Worm (Caenorhabditis elegans) whole organism, young adult: ENCODE measurements around the gene nhr-175.

ENCODE experiments used
- C17E4.6 ChIP-seq: fragments of 200-800 bp; sonication (Bioruptor generic); IDR thresholded peaks from 2 replicates; pipeline ENCODE4 v1.3.6; 2022; ENCODE audit warnings: missing genetic modification reagents, missing genetic modification characterization, missing compliant biosample characterization
- D2030.7 ChIP-seq: fragments of 200-800 bp; sonication (Bioruptor generic); IDR thresholded peaks from 2 replicates; pipeline ENCODE4 v1.3.6; 2022; ENCODE audit warnings: missing genetic modification reagents, missing genetic modification characterization, missing compliant biosample characterization
- F10E7.11 ChIP-seq: sonication (generic microtip); optimal IDR thresholded peaks from 2 replicates; lab custom pipeline; 2017; ENCODE audit warnings: mild to moderate bottlenecking, missing genetic modification characterization, moderate library complexity, missing compliant biosample characterization
- F22D6.2 ChIP-seq: sonication (generic microtip); optimal IDR thresholded peaks from 2 replicates; lab custom pipeline; 2016; ENCODE audit warnings: mild to moderate bottlenecking, missing genetic modification characterization, missing compliant biosample characterization
- F37B4.10 ChIP-seq: fragments of 200-800 bp; sonication (Bioruptor generic); IDR thresholded peaks from 2 replicates; pipeline ENCODE4 v1.3.6; 2022; ENCODE audit warnings: missing genetic modification characterization, missing compliant biosample characterization
- F52B5.7 ChIP-seq: sonication (generic microtip); optimal IDR thresholded peaks from 2 replicates; lab custom pipeline; 2016; ENCODE audit warnings: mild to moderate bottlenecking, missing genetic modification characterization, missing compliant biosample characterization
- T26A5.8 ChIP-seq: sonication (generic microtip); optimal IDR thresholded peaks from 2 replicates; lab custom pipeline; 2016; ENCODE audit warnings: missing genetic modification characterization, missing compliant biosample characterization
- Y53G8AR.9 ChIP-seq: fragments of 200-800 bp; sonication (Bioruptor generic); conservative IDR thresholded peaks from 2 replicates; pipeline ENCODE4 v1.3.6; 2022; ENCODE audit warnings: missing genetic modification reagents, missing genetic modification characterization, missing compliant biosample characterization
- Y95B8A.8 ChIP-seq: fragments of 200-800 bp; sonication (Bioruptor generic); IDR thresholded peaks from 2 replicates; pipeline ENCODE4 v1.3.6; 2022; ENCODE audit warnings: missing genetic modification reagents, missing genetic modification characterization, missing compliant biosample characterization
- ama-1 ChIP-seq, 3 experiments: fragments of 150-350 bp in 1 of 3; sonication (generic microtip) in 2 of 3; optimal IDR thresholded peaks; 2 replicates each; lab custom pipeline; 2014 to 2018; ENCODE audit warnings: missing biosample characterization in 2 of 3, missing genetic modification characterization in 2 of 3, missing genetic modification reagents in 2 of 3
- attf-3 ChIP-seq: fragments of 200-800 bp; sonication (Bioruptor generic); conservative IDR thresholded peaks from 2 replicates; pipeline ENCODE4 v1.3.6; 2022; ENCODE audit warnings: missing genetic modification reagents, missing genetic modification characterization, missing compliant biosample characterization
- attf-6 ChIP-seq: fragments of 200-800 bp; sonication (Bioruptor generic); IDR thresholded peaks from 2 replicates; pipeline ENCODE4 v1.3.6; 2022; ENCODE audit warnings: missing genetic modification reagents, missing genetic modification characterization, missing compliant biosample characterization
- bed-1 ChIP-seq: fragments of 200-800 bp; sonication (Bioruptor generic); IDR thresholded peaks from 2 replicates; pipeline ENCODE4 v1.3.6; 2022; ENCODE audit warnings: missing genetic modification reagents, missing genetic modification characterization, missing compliant biosample characterization
- ccch-3 ChIP-seq: fragments of 200-800 bp; sonication (Bioruptor generic); optimal IDR thresholded peaks from 2 replicates; lab custom pipeline; 2018; ENCODE audit warnings: mild to moderate bottlenecking, missing genetic modification characterization, missing compliant biosample characterization
- cebp-2 ChIP-seq: fragments of 200-800 bp; sonication (Bioruptor generic); IDR thresholded peaks from 2 replicates; pipeline ENCODE4 v1.3.6; 2022; ENCODE audit warnings: missing genetic modification characterization, missing compliant biosample characterization
- ceh-27 ChIP-seq: fragments of 200-800 bp; sonication (Bioruptor generic); optimal IDR thresholded peaks from 2 replicates; lab custom pipeline; 2018; ENCODE audit warnings: mild to moderate bottlenecking, missing genetic modification characterization, moderate library complexity, missing compliant biosample characterization
- ceh-58 ChIP-seq: fragments of 200-800 bp; sonication (Bioruptor generic); IDR thresholded peaks from 2 replicates; pipeline ENCODE4 v1.3.6; 2022; ENCODE audit warnings: missing genetic modification characterization, missing compliant biosample characterization
- chd-7 ChIP-seq: sonication (generic microtip); optimal IDR thresholded peaks from 2 replicates; lab custom pipeline; 2016; ENCODE audit warnings: mild to moderate bottlenecking, missing genetic modification characterization, moderate library complexity, missing compliant biosample characterization
- dox-1 ChIP-seq: fragments of 200-800 bp; sonication (Bioruptor generic); IDR thresholded peaks from 2 replicates; pipeline ENCODE4 v1.3.6; 2022; ENCODE audit warnings: missing genetic modification reagents, missing genetic modification characterization, missing compliant biosample characterization
- dpff-1 ChIP-seq: sonication (generic microtip); optimal IDR thresholded peaks from 2 replicates; lab custom pipeline; 2017; ENCODE audit warnings: mild to moderate bottlenecking, missing genetic modification characterization, missing compliant biosample characterization
- egl-18 ChIP-seq: fragments of 200-800 bp; sonication (Bioruptor generic); IDR thresholded peaks from 2 replicates; pipeline ENCODE4 v1.3.6; 2022; ENCODE audit warnings: missing genetic modification reagents, missing genetic modification characterization, missing compliant biosample characterization
- ekl-4 ChIP-seq: fragments of 200-800 bp; sonication (Bioruptor generic); IDR thresholded peaks from 2 replicates; pipeline ENCODE4 v1.3.6; 2022; ENCODE audit warnings: missing genetic modification reagents, missing genetic modification characterization, missing compliant biosample characterization
- ets-4 ChIP-seq: fragments of 200-800 bp; sonication (Bioruptor generic); optimal IDR thresholded peaks from 2 replicates; lab custom pipeline; 2018; ENCODE audit warnings: mild to moderate bottlenecking, missing genetic modification characterization, missing compliant biosample characterization
- him-1 ChIP-seq: sonication (generic microtip); optimal IDR thresholded peaks from 2 replicates; lab custom pipeline; 2016; ENCODE audit warnings: missing genotype, missing genetic modification reagents, missing genetic modification characterization, missing compliant biosample characterization
- hlh-12 ChIP-seq: sonication (generic microtip); optimal IDR thresholded peaks from 2 replicates; lab custom pipeline; 2016; ENCODE audit warnings: missing genetic modification characterization, missing compliant biosample characterization
- hlh-26 ChIP-seq: fragments of 200-800 bp; sonication (Bioruptor generic); conservative IDR thresholded peaks from 2 replicates; pipeline ENCODE4 v1.3.6; 2022; ENCODE audit warnings: missing genetic modification reagents, missing genetic modification characterization, missing compliant biosample characterization
- hmg-20 ChIP-seq: fragments of 200-800 bp; sonication (Bioruptor generic); IDR thresholded peaks from 2 replicates; pipeline ENCODE4 v1.3.6; 2022; ENCODE audit warnings: missing genetic modification reagents, missing genetic modification characterization, missing compliant biosample characterization
- hsf-1 ChIP-seq: fragments of 200-800 bp; sonication (Bioruptor generic); IDR thresholded peaks from 2 replicates; pipeline ENCODE4 v1.3.6; 2022; ENCODE audit warnings: missing genetic modification reagents, missing genetic modification characterization, missing compliant biosample characterization
- lag-1 ChIP-seq: fragments of 200-800 bp; sonication (Bioruptor generic); IDR thresholded peaks from 2 replicates; pipeline ENCODE4 v1.3.6; 2022; ENCODE audit warnings: missing genetic modification reagents, missing genetic modification characterization, missing compliant biosample characterization
- let-607 ChIP-seq, 2 experiments: fragments of 200-800 bp in 1 of 2; sonication (Bioruptor generic) in 1 of 2; sonication (generic microtip) in 1 of 2; optimal IDR thresholded peaks; 2 replicates each; lab custom pipeline; 2016 to 2018; ENCODE audit warnings: mild to moderate bottlenecking in 2 of 2, missing compliant biosample characterization in 2 of 2, missing genetic modification characterization in 2 of 2, moderate library complexity in 2 of 2, missing genotype in 1 of 2
- lsl-1 ChIP-seq: fragments of 200-800 bp; sonication (Bioruptor generic); optimal IDR thresholded peaks from 2 replicates; lab custom pipeline; 2018; ENCODE audit warnings: mild to moderate bottlenecking, missing genetic modification characterization, moderate library complexity, missing compliant biosample characterization
- lsy-27 ChIP-seq: sonication (generic microtip); optimal IDR thresholded peaks from 2 replicates; lab custom pipeline; 2017; ENCODE audit warnings: missing genetic modification characterization, mild to moderate bottlenecking, missing compliant biosample characterization, antibody characterized with exemption, missing genotype, borderline replicate concordance; ENCODE audit not compliant: insufficient read depth
- madf-6 ChIP-seq: fragments of 200-800 bp; sonication (Bioruptor generic); IDR thresholded peaks from 2 replicates; pipeline ENCODE4 v1.3.6; 2022; ENCODE audit warnings: missing genetic modification reagents, missing genetic modification characterization, missing compliant biosample characterization
- mcd-1 ChIP-seq: fragments of 200-800 bp; sonication (Bioruptor generic); IDR thresholded peaks from 2 replicates; pipeline ENCODE4 v1.3.6; 2022; ENCODE audit warnings: missing genetic modification reagents, missing genetic modification characterization, missing compliant biosample characterization
- mes-4 ChIP-seq: sonication (generic microtip); optimal IDR thresholded peaks from 2 replicates; lab custom pipeline; 2016; ENCODE audit warnings: missing genotype, missing genetic modification characterization, missing compliant biosample characterization
- mxl-1 ChIP-seq: sonication (generic microtip); optimal IDR thresholded peaks from 2 replicates; lab custom pipeline; 2016; ENCODE audit warnings: missing genetic modification characterization, missing compliant biosample characterization
- nfya-2 ChIP-seq: fragments of 200-800 bp; sonication (Bioruptor generic); IDR thresholded peaks from 2 replicates; pipeline ENCODE4 v1.3.6; 2022; ENCODE audit warnings: missing genetic modification reagents, missing genetic modification characterization, missing compliant biosample characterization
- nhr-120 ChIP-seq: fragments of 200-800 bp; sonication (Bioruptor generic); IDR thresholded peaks from 2 replicates; pipeline ENCODE4 v1.3.6; 2022; ENCODE audit warnings: missing genetic modification characterization, missing compliant biosample characterization
- nhr-27 ChIP-seq: fragments of 200-800 bp; sonication (Bioruptor generic); optimal IDR thresholded peaks from 2 replicates; lab custom pipeline; 2018; ENCODE audit warnings: mild to moderate bottlenecking, missing genetic modification characterization, moderate library complexity, missing compliant biosample characterization
- pbrm-1 ChIP-seq: fragments of 200-800 bp; sonication (Bioruptor generic); IDR thresholded peaks from 2 replicates; pipeline ENCODE4 v1.3.6; 2022; ENCODE audit warnings: missing genetic modification reagents, missing genetic modification characterization, missing compliant biosample characterization
- sea-2 ChIP-seq: fragments of 200-800 bp; sonication (Bioruptor generic); IDR thresholded peaks from 2 replicates; pipeline ENCODE4 v1.3.6; 2022; ENCODE audit warnings: missing genetic modification characterization, missing compliant biosample characterization
- snpc-1.1 ChIP-seq: sonication (generic microtip); optimal IDR thresholded peaks from 2 replicates; lab custom pipeline; 2017; ENCODE audit warnings: missing genetic modification characterization, mild to moderate bottlenecking, missing compliant biosample characterization, antibody characterized with exemption, moderate library complexity, missing genotype, missing genetic modification reagents; ENCODE audit not compliant: insufficient read depth
- snpc-1.3 ChIP-seq: sonication (generic microtip); optimal IDR thresholded peaks from 2 replicates; lab custom pipeline; 2017; ENCODE audit warnings: missing genetic modification characterization, mild to moderate bottlenecking, missing compliant biosample characterization, antibody characterized with exemption, moderate library complexity, missing genotype, missing genetic modification reagents; ENCODE audit not compliant: insufficient read depth
- snpc-3.4 ChIP-seq: sonication (generic microtip); optimal IDR thresholded peaks from 2 replicates; lab custom pipeline; 2017; ENCODE audit warnings: missing genetic modification characterization, mild to moderate bottlenecking, missing compliant biosample characterization, antibody characterized with exemption, moderate library complexity, missing genotype, missing genetic modification reagents
- unc-62 ChIP-seq: fragments of 150-350 bp; optimal IDR thresholded peaks from 2 replicates; lab custom pipeline; 2014; ENCODE audit warnings: missing biosample characterization, missing genetic modification reagents, missing genetic modification characterization
- zfh-2 ChIP-seq: fragments of 200-800 bp; sonication (Bioruptor generic); conservative IDR thresholded peaks from 2 replicates; pipeline ENCODE4 v1.3.6; 2022; ENCODE audit warnings: missing genetic modification reagents, missing genetic modification characterization, missing compliant biosample characterization
- ztf-26 ChIP-seq: sonication (generic microtip); optimal IDR thresholded peaks from 2 replicates; lab custom pipeline; 2017; ENCODE audit warnings: missing genetic modification characterization, missing compliant biosample characterization
- ztf-28 ChIP-seq: fragments of 200-800 bp; sonication (Bioruptor generic); IDR thresholded peaks from 2 replicates; pipeline ENCODE4 v1.3.6; 2022; ENCODE audit warnings: missing genetic modification reagents, missing genetic modification characterization, missing compliant biosample characterization
- ztf-3 ChIP-seq: fragments of 200-800 bp; sonication (Bioruptor generic); optimal IDR thresholded peaks from 2 replicates; lab custom pipeline; 2018; ENCODE audit warnings: mild to moderate bottlenecking, missing genetic modification characterization, missing compliant biosample characterization

nhr-175 gene

ce11 chrV:13818824-13819408 lies 47.6 kb upstream of the nhr-175 start, which contains the start of gene sel-10 (continued):
- no peak; the same call in 1 of the 2 replicates for TF ChIP-seq dox-1 (GFP tag; lab: Robert Waterston, UW)
- TF ChIP-seq ama-1 (optimal IDR thresholded peaks at IDR 0.05; lab: Kevin White, UChicago), result no peak
- no peak for TF ChIP-seq ama-1 (GFP tag; optimal IDR thresholded peaks at IDR 0.05; lab: Kevin White, UChicago)
- 0 out of 2 replicates have a peak, but pooled peaks have one; percentile 20 for TF ChIP-seq attf-3
- TF ChIP-seq nhr-120 (GFP tag; lab: Robert Waterston, UW), result no peak
- TF ChIP-seq C17E4.6 (GFP tag; lab: Robert Waterston, UW), result no peak
- no peak for TF ChIP-seq hlh-12 (tag; lab: Kevin White, UChicago)
- TF ChIP-seq hsf-1, result no peak
- no peak for TF ChIP-seq bed-1
- no peak for TF ChIP-seq ekl-4 (GFP tag; lab: Robert Waterston, UW)
- TF ChIP-seq mcd-1, result peak; percentile 77
- no peak for TF ChIP-seq ztf-26 (tag; lab: Kevin White, UChicago)
- no peak for TF ChIP-seq hlh-26 (GFP tag; lab: Robert Waterston, UW)
- TF ChIP-seq Y95B8A.8 (GFP tag; lab: Robert Waterston, UW), result no peak
- TF ChIP-seq snpc-1.3 (tag; lab: Kevin White, UChicago), result no peak
- TF ChIP-seq hmg-20, result no peak; the same call in 1 of the 2 replicates
- TF ChIP-seq ztf-3 (GFP tag; lab: Kevin White, UChicago), result no peak
- TF ChIP-seq zfh-2, result no peak
- TF ChIP-seq mxl-1 (tag; lab: Kevin White, UChicago), result no peak
- TF ChIP-seq D2030.7 (GFP tag; lab: Robert Waterston, UW), result no peak
- TF ChIP-seq attf-6, result no peak
- no peak for TF ChIP-seq egl-18 (GFP tag; lab: Robert Waterston, UW)
- TF ChIP-seq madf-6 (GFP tag; lab: Robert Waterston, UW), result peak; percentile 71; the same call in 1 of the 2 replicates
- no peak for TF ChIP-seq F22D6.2 (tag; lab: Kevin White, UChicago)
- TF ChIP-seq let-607 (tag; optimal IDR thresholded peaks at IDR 0.05; lab: Kevin White, UChicago), result no peak
- TF ChIP-seq Y53G8AR.9 (GFP tag; lab: Robert Waterston, UW), result no peak
- TF ChIP-seq T26A5.8 (tag; lab: Kevin White, UChicago), result no peak
- no peak for TF ChIP-seq cebp-2
- TF ChIP-seq nhr-27 (tag; lab: Kevin White, UChicago), result no peak
- no peak for TF ChIP-seq lag-1 (GFP tag; lab: Robert Waterston, UW)
- TF ChIP-seq him-1 (tag; lab: Kevin White, UChicago), result no peak
- no peak for TF ChIP-seq lsy-27 (tag; lab: Kevin White, UChicago)
- TF ChIP-seq mes-4, result no peak
- no peak for TF ChIP-seq F37B4.10
- TF ChIP-seq lsl-1, result peak; percentile 43
- no peak for TF ChIP-seq sea-2
- TF ChIP-seq dpff-1 (tag; lab: Kevin White, UChicago), result no peak
- no peak for TF ChIP-seq ztf-28 (GFP tag; lab: Robert Waterston, UW)
- TF ChIP-seq nfya-2, result no peak
- TF ChIP-seq, all 124 proteins: peak for 18

- TF ChIP-seq F10E7.11 (tag; lab: Kevin White, UChicago), result no peak
- no peak for TF ChIP-seq ccch-3 (GFP tag; lab: Kevin White, UChicago)
- TF ChIP-seq zfh-2, result no peak
- no peak for TF ChIP-seq unc-62
- TF ChIP-seq ceh-27 (GFP tag; lab: Kevin White, UChicago), result no peak
- TF ChIP-seq pbrm-1 (GFP tag; lab: Robert Waterston, UW), result no peak
- TF ChIP-seq chd-7 (tag; lab: Kevin White, UChicago), result no peak
- TF ChIP-seq snpc-3.4 (tag; lab: Kevin White, UChicago), result no peak
- no peak for TF ChIP-seq snpc-1.1 (tag; lab: Kevin White, UChicago)
- TF ChIP-seq F22D6.2 (tag; lab: Kevin White, UChicago), result no peak
- TF ChIP-seq F52B5.7, result no peak
- TF ChIP-seq attf-3, result no peak
- no peak for TF ChIP-seq ets-4 (GFP tag; lab: Kevin White, UChicago)
- TF ChIP-seq snpc-1.3 (tag; lab: Kevin White, UChicago), result no peak
- TF ChIP-seq mcd-1, result no peak
- no peak for TF ChIP-seq ceh-58 (GFP tag; lab: Robert Waterston, UW)
Measured at ce11 chrV:13822752-13823151, 43.7 kb upstream of the nhr-175 start, which contains the start of gene hpo-31. hpo-31 (plus strand) TSS chrV:13823052.
